Fruit fly (Drosophila melanogaster): ENCODE measurements around the gene CG46394.

DNA sequence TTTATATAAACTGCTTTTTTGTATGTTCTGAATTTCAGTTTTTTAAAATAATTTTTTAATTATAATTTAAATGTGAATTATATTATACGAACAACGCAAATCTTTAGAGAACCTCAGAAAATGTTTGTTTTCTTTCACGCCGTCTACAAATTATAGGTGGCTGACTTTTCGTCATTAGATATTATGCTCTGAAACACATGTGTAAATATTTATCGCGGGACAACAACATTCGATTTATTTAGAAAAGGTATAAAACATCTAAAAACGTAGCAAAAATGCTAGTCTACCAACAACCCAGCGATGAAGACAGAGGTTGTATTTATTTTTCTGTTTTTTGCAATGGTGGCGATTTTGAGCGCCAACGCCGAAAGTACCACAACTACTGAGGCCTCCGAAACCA, 9.7 kb downstream of the CG46394 start, which contains the start of gene CG42832:
- TF ChIP-seq Dll (optimal IDR thresholded peaks at IDR 0.05) (no peak), psq (optimal IDR thresholded peaks at IDR 0.05) (no peak), CG8478 (optimal IDR thresholded peaks at IDR 0.05) (no peak)

Data from whole organism.